Fruit fly (Drosophila melanogaster) whole organism, embryonic: ENCODE measurements around the gene CG9270.

Source experiments
- CG10959 ChIP-seq: fragments of 200-800 bp; sonication (Bioruptor generic); IDR thresholded peaks from 2 replicates; pipeline ENCODE4 v1.3.6; 2022; ENCODE audit warnings: missing biosample characterization, missing genetic modification characterization
- CG11085 ChIP-seq: fragments of 200-800 bp; sonication (Bioruptor generic); IDR thresholded peaks from 2 replicates; pipeline ENCODE4 v1.3.6; 2022; ENCODE audit warnings: missing biosample characterization, missing genetic modification characterization
- CG12391 ChIP-seq: fragments of 200-800 bp; sonication (Bioruptor generic); optimal IDR thresholded peaks from 3 replicates; lab custom pipeline; 2018; ENCODE audit warnings: missing biosample characterization, mild to moderate bottlenecking, missing genetic modification characterization, moderate library complexity
- CG12744 ChIP-seq: fragments of 200-800 bp; sonication (Bioruptor generic); optimal IDR thresholded peaks from 2 replicates; lab custom pipeline; 2016; ENCODE audit warnings: missing biosample characterization, missing genetic modification characterization
- CG14014 ChIP-seq: fragments of 200-800 bp; sonication (Bioruptor generic); IDR thresholded peaks from 2 replicates; pipeline ENCODE4 v1.3.6; 2022; ENCODE audit warnings: missing biosample characterization, missing genetic modification characterization
- CG15479 ChIP-seq: fragments of 200-800 bp; sonication (Bioruptor generic); optimal IDR thresholded peaks from 3 replicates; lab custom pipeline; 2019; ENCODE audit warnings: missing biosample characterization, mild to moderate bottlenecking, missing genetic modification characterization, moderate library complexity
- CG15696 ChIP-seq: fragments of 200-800 bp; sonication (Bioruptor generic); optimal IDR thresholded peaks from 2 replicates; lab custom pipeline; 2019; ENCODE audit warnings: missing biosample characterization, mild to moderate bottlenecking, missing genetic modification characterization, moderate library complexity
- CG1603 ChIP-seq: fragments of 200-800 bp; sonication (Bioruptor generic); optimal IDR thresholded peaks from 2 replicates; lab custom pipeline; 2019; ENCODE audit warnings: missing biosample characterization, mild to moderate bottlenecking, missing genetic modification characterization, moderate library complexity
- CG17568 ChIP-seq: fragments of 200-800 bp; sonication (Bioruptor generic); optimal IDR thresholded peaks from 2 replicates; lab custom pipeline; 2018; ENCODE audit warnings: missing biosample characterization, mild to moderate bottlenecking, missing genetic modification characterization, moderate library complexity
- CG18011 ChIP-seq: fragments of 200-800 bp; sonication (Bioruptor generic); optimal IDR thresholded peaks from 2 replicates; lab custom pipeline; 2017; ENCODE audit warnings: missing biosample characterization, missing genetic modification characterization, mild to moderate bottlenecking, moderate library complexity, missing genotype
- CG2129 ChIP-seq: fragments of 200-800 bp; sonication (Bioruptor generic); IDR thresholded peaks from 2 replicates; pipeline ENCODE4 v1.3.6; 2022; ENCODE audit warnings: missing biosample characterization, missing genetic modification characterization; ENCODE audit not compliant: partially characterized antibody
- CG2202 ChIP-seq: fragments of 200-800 bp; sonication (Bioruptor generic); optimal IDR thresholded peaks from 2 replicates; lab custom pipeline; 2018; ENCODE audit warnings: missing biosample characterization, mild to moderate bottlenecking, missing genetic modification characterization
- CG30403 ChIP-seq: fragments of 200-800 bp; sonication (Bioruptor generic); optimal IDR thresholded peaks from 3 replicates; lab custom pipeline; 2016; ENCODE audit warnings: missing biosample characterization, missing genetic modification characterization
- CG34376 ChIP-seq: fragments of 200-800 bp; sonication (Bioruptor generic); optimal IDR thresholded peaks from 2 replicates; lab custom pipeline; 2018; ENCODE audit warnings: missing biosample characterization, mild to moderate bottlenecking, missing genetic modification characterization
- CG4617 ChIP-seq: fragments of 200-800 bp; sonication (Bioruptor generic); optimal IDR thresholded peaks from 3 replicates; lab custom pipeline; 2016; ENCODE audit warnings: missing biosample characterization, missing genetic modification characterization, borderline replicate concordance
- CG7357 ChIP-seq: fragments of 200-800 bp; sonication (Bioruptor generic); IDR thresholded peaks from 3 replicates; pipeline ENCODE4 v1.3.6; 2022; ENCODE audit warnings: missing biosample characterization, missing genetic modification characterization
- CG7987 ChIP-seq: fragments of 200-800 bp; sonication (Bioruptor generic); optimal IDR thresholded peaks from 2 replicates; lab custom pipeline; 2018; ENCODE audit warnings: missing biosample characterization, mild to moderate bottlenecking, missing genetic modification characterization, moderate library complexity
- CG8281 ChIP-seq: fragments of 200-800 bp; sonication (Bioruptor generic); optimal IDR thresholded peaks from 2 replicates; lab custom pipeline; 2018; ENCODE audit warnings: missing biosample characterization, mild to moderate bottlenecking, missing genetic modification characterization, moderate library complexity
- CG8944 ChIP-seq: fragments of 200-800 bp; sonication (Bioruptor generic); optimal IDR thresholded peaks from 3 replicates; lab custom pipeline; 2016; ENCODE audit warnings: missing biosample characterization, missing genetic modification characterization
- CTCF ChIP-seq: fragments of 200-800 bp; sonication (Bioruptor generic); optimal IDR thresholded peaks from 2 replicates; lab custom pipeline; 2017; ENCODE audit warnings: missing biosample characterization, mild to moderate bottlenecking, missing genetic modification characterization, moderate library complexity
- CoRest ChIP-seq: fragments of 200-800 bp; sonication (Bioruptor generic); optimal IDR thresholded peaks from 3 replicates; lab custom pipeline; 2018; ENCODE audit warnings: missing biosample characterization, mild to moderate bottlenecking, missing genetic modification characterization, moderate library complexity
- Elba2 ChIP-seq: fragments of 200-800 bp; sonication (Bioruptor generic); optimal IDR thresholded peaks from 3 replicates; lab custom pipeline; 2016; ENCODE audit warnings: missing biosample characterization, missing genetic modification characterization
- Fer2 ChIP-seq: fragments of 200-800 bp; sonication (Bioruptor generic); optimal IDR thresholded peaks from 2 replicates; lab custom pipeline; 2018; ENCODE audit warnings: missing biosample characterization, mild to moderate bottlenecking, missing genetic modification characterization, moderate library complexity
- HLH3B ChIP-seq: fragments of 200-800 bp; sonication (Bioruptor generic); IDR thresholded peaks from 2 replicates; pipeline ENCODE4 v1.3.6; 2022; ENCODE audit warnings: missing biosample characterization, missing genetic modification characterization
- Max ChIP-seq: fragments of 200-800 bp; sonication (Bioruptor generic); optimal IDR thresholded peaks from 2 replicates; lab custom pipeline; 2016; ENCODE audit warnings: missing biosample characterization, mild to moderate bottlenecking, missing genetic modification characterization
- NC2α ChIP-seq: fragments of 200-800 bp; sonication (Bioruptor generic); optimal IDR thresholded peaks from 2 replicates; lab custom pipeline; 2016; ENCODE audit warnings: missing biosample characterization, missing genetic modification characterization
- Neu2 ChIP-seq: fragments of 200-800 bp; sonication (Bioruptor generic); optimal IDR thresholded peaks from 3 replicates; lab custom pipeline; 2016; ENCODE audit warnings: missing biosample characterization, missing genetic modification characterization, borderline replicate concordance
- Optix ChIP-seq: fragments of 200-800 bp; sonication (Bioruptor generic); IDR thresholded peaks from 3 replicates; pipeline ENCODE4 v1.3.6; 2022; ENCODE audit warnings: missing biosample characterization, missing genetic modification characterization
- Poxn ChIP-seq: fragments of 200-800 bp; sonication (Bioruptor generic); IDR thresholded peaks from 2 replicates; pipeline ENCODE4 v1.3.6; 2022; ENCODE audit warnings: missing biosample characterization, missing genetic modification characterization
- Sry-β ChIP-seq: fragments of 200-800 bp; sonication (Bioruptor generic); optimal IDR thresholded peaks from 2 replicates; lab custom pipeline; 2018; ENCODE audit warnings: missing biosample characterization, mild to moderate bottlenecking, missing genetic modification characterization, moderate library complexity
- Sry-δ ChIP-seq: fragments of 200-800 bp; sonication (Bioruptor generic); optimal IDR thresholded peaks from 2 replicates; lab custom pipeline; 2016; ENCODE audit warnings: missing biosample characterization, missing genetic modification characterization
- Xbp1 ChIP-seq: fragments of 200-800 bp; sonication (Bioruptor generic); optimal IDR thresholded peaks from 3 replicates; lab custom pipeline; 2016; ENCODE audit warnings: missing biosample characterization, mild to moderate bottlenecking, missing genetic modification characterization
- aop ChIP-seq: fragments of 200-800 bp; sonication (Bioruptor generic); IDR thresholded peaks from 2 replicates; pipeline ENCODE4 v1.3.6; 2022; ENCODE audit warnings: missing biosample characterization, missing genetic modification characterization
- bcd ChIP-seq: fragments of 200-800 bp; sonication (Bioruptor generic); optimal IDR thresholded peaks from 2 replicates; lab custom pipeline; 2017; ENCODE audit warnings: missing biosample characterization, mild to moderate bottlenecking, missing genetic modification characterization
- dan ChIP-seq: fragments of 200-800 bp; sonication (Bioruptor generic); IDR thresholded peaks from 2 replicates; pipeline ENCODE4 v1.3.6; 2022; ENCODE audit warnings: missing biosample characterization, missing genetic modification characterization
- danr ChIP-seq: fragments of 200-800 bp; sonication (Bioruptor generic); IDR thresholded peaks from 2 replicates; pipeline ENCODE4 v1.3.6; 2022; ENCODE audit warnings: missing biosample characterization, missing genetic modification characterization
- dmrt11E ChIP-seq: fragments of 200-800 bp; sonication (Bioruptor generic); optimal IDR thresholded peaks from 3 replicates; lab custom pipeline; 2018; ENCODE audit warnings: missing biosample characterization, mild to moderate bottlenecking, missing genetic modification characterization, moderate library complexity
- dmrt99B ChIP-seq: fragments of 200-800 bp; sonication (Bioruptor generic); optimal IDR thresholded peaks from 2 replicates; lab custom pipeline; 2018; ENCODE audit warnings: missing biosample characterization, mild to moderate bottlenecking, missing genetic modification characterization, moderate library complexity
- ewg ChIP-seq: fragments of 200-800 bp; sonication (Bioruptor generic); optimal IDR thresholded peaks from 3 replicates; lab custom pipeline; 2017; ENCODE audit warnings: mild to moderate bottlenecking, missing biosample characterization, missing genetic modification reagents, missing genetic modification characterization
- fd96Cb ChIP-seq: fragments of 200-800 bp; sonication (Bioruptor generic); optimal IDR thresholded peaks from 2 replicates; lab custom pipeline; 2018; ENCODE audit warnings: missing biosample characterization, mild to moderate bottlenecking, missing genetic modification characterization, moderate library complexity
- gro ChIP-seq: fragments of 200-800 bp; sonication (Bioruptor generic); optimal IDR thresholded peaks from 2 replicates; lab custom pipeline; 2016; ENCODE audit warnings: missing biosample characterization, missing genetic modification characterization
- hkb ChIP-seq, 2 experiments: fragments of 200-800 bp in 1 of 2; fragments of >200 bp in 1 of 2; sonication (Bioruptor generic) in 1 of 2; IDR thresholded peaks in 1 of 2; optimal IDR thresholded peaks in 1 of 2; 2 replicates each; pipeline versions ENCODE4 v1.3.6 to Lab custom; 2017 to 2022; ENCODE audit warnings: missing biosample characterization in 1 of 2, missing genetic modification characterization in 1 of 2
- mirr ChIP-seq: fragments of 200-800 bp; sonication (Bioruptor generic); optimal IDR thresholded peaks from 3 replicates; lab custom pipeline; 2018; ENCODE audit warnings: missing biosample characterization, mild to moderate bottlenecking, missing genetic modification characterization
- pnt ChIP-seq: fragments of 200-800 bp; sonication (Bioruptor generic); optimal IDR thresholded peaks from 3 replicates; lab custom pipeline; 2016; ENCODE audit warnings: missing biosample characterization, missing genetic modification characterization
- prd ChIP-seq, 3 experiments: fragments of >200 bp in 2 of 3; fragments of 200-800 bp in 1 of 3; sonication (Bioruptor generic) in 1 of 3; optimal IDR thresholded peaks in 2 of 3; IDR thresholded peaks in 1 of 3; 2 replicates in 2 of 3; 3 replicates in 1 of 3; pipeline versions ENCODE4 v1.3.6 to Lab custom; 2017 to 2022; ENCODE audit warnings: missing biosample characterization in 1 of 3, missing genetic modification characterization in 1 of 3
- sens-2 ChIP-seq: fragments of 200-800 bp; sonication (Bioruptor generic); IDR thresholded peaks from 2 replicates; pipeline ENCODE4 v1.3.6; 2022; ENCODE audit warnings: missing biosample characterization, missing genetic modification characterization
- seq ChIP-seq: fragments of 200-800 bp; sonication (Bioruptor generic); IDR thresholded peaks from 2 replicates; pipeline ENCODE4 v1.3.6; 2022; ENCODE audit warnings: missing biosample characterization, missing genetic modification characterization
- slbo ChIP-seq: fragments of 200-800 bp; sonication (Bioruptor generic); IDR thresholded peaks from 2 replicates; pipeline ENCODE4 v1.3.6; 2022; ENCODE audit warnings: missing biosample characterization, missing genetic modification characterization
- ssp ChIP-seq: fragments of 200-800 bp; sonication (Bioruptor generic); IDR thresholded peaks from 2 replicates; pipeline ENCODE4 v1.3.6; 2022; ENCODE audit warnings: missing biosample characterization, missing genetic modification characterization
- wdn ChIP-seq: fragments of 200-800 bp; sonication (Bioruptor generic); IDR thresholded peaks from 2 replicates; pipeline ENCODE4 v1.3.6; 2022; ENCODE audit warnings: missing biosample characterization, missing genetic modification characterization
- zfh1 ChIP-seq: fragments of 200-800 bp; sonication (Bioruptor generic); IDR thresholded peaks from 3 replicates; pipeline ENCODE4 v1.3.6; 2022; ENCODE audit warnings: missing biosample characterization, missing genetic modification characterization

CG9270 gene

DNA sequence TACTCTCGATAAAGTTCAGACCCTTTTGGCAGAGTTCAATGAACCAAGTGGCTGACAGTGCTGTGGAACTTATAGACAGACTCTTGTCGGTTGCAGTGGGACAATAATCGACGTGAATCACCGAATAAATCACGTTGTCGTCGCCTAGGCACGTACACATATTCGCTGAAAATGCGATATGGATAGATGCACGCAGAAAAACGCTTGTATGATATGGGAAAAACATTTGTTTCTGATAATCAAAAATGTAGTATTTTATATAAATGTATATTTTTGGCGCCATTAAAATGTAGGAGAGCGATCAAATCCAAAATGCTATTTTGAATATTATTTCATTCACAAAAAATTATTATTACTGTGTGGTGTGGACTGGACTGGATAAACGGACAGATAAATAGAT lies 18.7 kb downstream of the CG9270 start (continued):
- TF ChIP-seq Sry-δ (no peak), CG12391 (peak; percentile 50), Neu2 (GFP tag; lab: Kevin White, UChicago) (no peak), Fer2 (tag; lab: Kevin White, UChicago) (no peak), NC2α (GFP tag; lab: Kevin White, UChicago) (no peak), aop (GFP tag; lab: Robert Waterston, UW) (no peak), dmrt99B (tag; lab: Kevin White, UChicago) (peak; percentile 65), CoRest (tag; lab: Kevin White, UChicago) (peak; percentile 17), CG7357 (GFP tag; lab: Robert Waterston, UW) (no peak), CG2129 (GFP tag; lab: Robert Waterston, UW) (no peak), dmrt11E (tag; lab: Kevin White, UChicago) (peak; percentile 16), CG15696 (no peak), CG14014 (GFP tag; lab: Robert Waterston, UW) (no peak), Elba2 (GFP tag; lab: Kevin White, UChicago) (no peak), CG12744 (GFP tag; lab: Kevin White, UChicago) (no peak), Max (GFP tag; lab: Kevin White, UChicago) (no peak), ewg (GFP tag; lab: Kevin White, UChicago) (no peak), CTCF (GFP tag; lab: Kevin White, UChicago) (no peak), CG18011 (GFP tag; lab: Kevin White, UChicago) (no peak), CG2202 (tag; lab: Kevin White, UChicago) (no peak), CG34376 (GFP tag; lab: Kevin White, UChicago) (no peak), Xbp1 (peak; percentile 53), danr (no peak), CG30403 (GFP tag; lab: Kevin White, UChicago) (peak; percentile 41), CG1603 (tag; lab: Kevin White, UChicago) (peak; percentile 24), HLH3B (peak; percentile 55), CG11085 (no peak), prd (optimal IDR thresholded peaks at IDR 0.05; lab: Kevin White, UChicago) (no peak), prd (GFP tag; IDR thresholded peaks at IDR 0.05; lab: Robert Waterston, UW) (peak; percentile 63), slbo (peak; percentile 31; the same call in 1 of the 2 replicates), Optix (GFP tag; lab: Robert Waterston, UW) (no peak), CG17568 (GFP tag; lab: Kevin White, UChicago) (no peak), seq (GFP tag; lab: Robert Waterston, UW) (peak; percentile 62), CG7987 (GFP tag; lab: Kevin White, UChicago) (no peak), CG15479 (GFP tag; lab: Kevin White, UChicago) (no peak), bcd (peak; percentile 2), CG10959 (GFP tag; lab: Robert Waterston, UW) (no peak), zfh1 (GFP tag; lab: Robert Waterston, UW) (peak; percentile 51; the same call in 1 of the 3 replicates), CG4617 (GFP tag; lab: Kevin White, UChicago) (no peak), CG8944 (GFP tag; lab: Kevin White, UChicago) (no peak), Poxn (GFP tag; lab: Robert Waterston, UW) (no peak), sens-2 (no peak), hkb (optimal IDR thresholded peaks at IDR 0.05; lab: Kevin White, UChicago) (no peak), hkb (GFP tag; IDR thresholded peaks at IDR 0.05; lab: Robert Waterston, UW) (peak; percentile 51; the same call in 1 of the 2 replicates), dan (no peak), gro (GFP tag; lab: Kevin White, UChicago) (no peak), CG8281 (tag; lab: Kevin White, UChicago) (no peak), pnt (GFP tag; lab: Kevin White, UChicago) (no peak), mirr (GFP tag; lab: Kevin White, UChicago) (no peak), ssp (GFP tag; lab: Robert Waterston, UW) (0 out of 2 replicates have a peak, but pooled peaks have one; percentile 10), fd96Cb (peak; percentile 37), Sry-β (no peak), wdn (no peak)
